Fruit fly (Drosophila melanogaster): ENCODE measurements around the gene Cnx14D.

Gene Cnx14D

dm6 chrX:16526084-16526734 lies 994 bp upstream of the Cnx14D start:
- no peak for TF ChIP-seq CG17801 (GFP tag; optimal IDR thresholded peaks at IDR 0.05; ENCODE audit: partially characterized antibody)

DNA sequence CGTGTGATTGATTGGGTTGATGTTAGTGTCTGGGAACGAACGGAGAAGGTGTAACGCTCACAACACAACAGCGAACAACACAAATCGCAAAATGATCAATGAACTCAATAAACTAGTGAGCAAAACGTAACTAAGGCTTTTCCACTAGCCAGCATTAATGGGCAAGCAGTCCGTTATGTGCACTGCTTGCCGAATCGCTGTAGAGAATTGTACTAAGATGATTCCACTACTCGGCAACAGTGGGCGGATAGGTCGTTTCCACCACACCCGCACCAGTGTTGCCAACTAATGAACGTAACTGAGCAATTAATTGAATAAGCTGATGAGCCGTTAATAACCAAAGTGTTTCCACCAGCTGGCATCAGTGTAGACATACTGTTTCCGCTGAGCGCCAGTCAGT lies 40.7 kb downstream of the Cnx14D start:
- no peak for TF ChIP-seq CG17801 (GFP tag; optimal IDR thresholded peaks at IDR 0.05; ENCODE audit: partially characterized antibody)
